Worm (Caenorhabditis elegans) whole organism, midembryonic: ENCODE data around the gene pqn-91.
A peak's percentile ranks its signal among the peaks of the same experiment; 100 is the strongest.
"Not testable (repeated sequence)": the region's sequence is repeated elsewhere in the genome, so short reads cannot be mapped to it uniquely, and the experiment has no call there.

Source experiments
- T22C8.4 ChIP-seq: fragments of 200-800 bp; sonication (Bioruptor generic); IDR thresholded peaks from 2 replicates; pipeline ENCODE4 v1.3.6; 2022; ENCODE audit warnings: missing genetic modification characterization, missing compliant biosample characterization
- cog-1 ChIP-seq: sonication (generic microtip); optimal IDR thresholded peaks from 2 replicates; lab custom pipeline; 2016; ENCODE audit warnings: missing genetic modification characterization, missing compliant biosample characterization
- flt-1 ChIP-seq: fragments of 200-800 bp; sonication (Bioruptor generic); IDR thresholded peaks from 2 replicates; pipeline ENCODE4 v1.3.6; 2022; ENCODE audit warnings: missing genetic modification characterization, missing compliant biosample characterization
- klf-2 ChIP-seq: fragments of 200-800 bp; sonication (Bioruptor generic); conservative IDR thresholded peaks from 2 replicates; pipeline ENCODE4 v1.3.6; 2022; ENCODE audit warnings: missing genetic modification reagents, missing genetic modification characterization, missing compliant biosample characterization
- med-1 ChIP-seq: sonication (generic microtip); optimal IDR thresholded peaks from 2 replicates; lab custom pipeline; 2017; ENCODE audit warnings: missing genetic modification characterization, mild to moderate bottlenecking, missing compliant biosample characterization, antibody characterized with exemption, missing genetic modification reagents; ENCODE audit not compliant: insufficient read depth
- ref-1 ChIP-seq: fragments of 200-800 bp; sonication (Bioruptor generic); conservative IDR thresholded peaks from 2 replicates; pipeline ENCODE4 v1.3.6; 2022; ENCODE audit warnings: missing genetic modification reagents, missing genetic modification characterization, missing compliant biosample characterization
- tab-1 ChIP-seq: fragments of 200-800 bp; sonication (Bioruptor generic); IDR thresholded peaks from 2 replicates; pipeline ENCODE4 v1.3.6; 2022; ENCODE audit warnings: missing genetic modification characterization, missing compliant biosample characterization
- ztf-23 ChIP-seq: fragments of 200-800 bp; sonication (Bioruptor generic); IDR thresholded peaks from 2 replicates; pipeline ENCODE4 v1.3.6; 2022; ENCODE audit warnings: missing genetic modification reagents, missing genetic modification characterization, missing compliant biosample characterization
- ztf-29 ChIP-seq: fragments of 200-800 bp; sonication (Bioruptor generic); IDR thresholded peaks from 2 replicates; pipeline ENCODE4 v1.3.6; 2022; ENCODE audit warnings: missing genetic modification reagents, missing genetic modification characterization, missing compliant biosample characterization

pqn-91 gene

DNA sequence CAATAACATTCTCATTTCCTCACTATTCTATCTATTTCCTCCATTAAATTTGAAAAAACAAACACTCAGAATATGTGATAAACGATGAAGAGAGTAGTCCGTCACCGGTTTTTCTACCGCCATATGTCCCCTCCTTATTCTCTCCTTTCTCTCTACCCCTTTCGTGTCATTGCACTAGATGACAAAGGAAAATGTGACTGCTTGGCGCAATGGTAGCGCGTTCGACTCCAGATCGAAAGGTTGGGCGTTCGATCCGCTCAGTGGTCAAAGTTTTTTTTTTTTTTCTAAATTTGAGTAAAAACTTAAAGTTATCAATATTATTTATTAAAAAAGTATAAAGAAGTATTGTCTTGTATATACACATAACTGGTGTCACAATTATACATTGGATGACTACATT is 2.2 kb upstream of the pqn-91 start:
- no peak; the same call in 1 of the 2 replicates for TF ChIP-seq ztf-23
- peak; percentile 76 for TF ChIP-seq ref-1 (GFP tag; lab: Robert Waterston, UW)
- TF ChIP-seq ztf-29 (GFP tag; lab: Robert Waterston, UW) = no peak
- TF ChIP-seq tab-1 (GFP tag; lab: Robert Waterston, UW) = peak; percentile 87
- TF ChIP-seq med-1 = peak; percentile 49
- peak; percentile 90 for TF ChIP-seq flt-1 (GFP tag; lab: Robert Waterston, UW)
- no peak for TF ChIP-seq cog-1
- TF ChIP-seq klf-2 = no peak
- TF ChIP-seq T22C8.4 (GFP tag; lab: Robert Waterston, UW) = peak; percentile 79

DNA sequence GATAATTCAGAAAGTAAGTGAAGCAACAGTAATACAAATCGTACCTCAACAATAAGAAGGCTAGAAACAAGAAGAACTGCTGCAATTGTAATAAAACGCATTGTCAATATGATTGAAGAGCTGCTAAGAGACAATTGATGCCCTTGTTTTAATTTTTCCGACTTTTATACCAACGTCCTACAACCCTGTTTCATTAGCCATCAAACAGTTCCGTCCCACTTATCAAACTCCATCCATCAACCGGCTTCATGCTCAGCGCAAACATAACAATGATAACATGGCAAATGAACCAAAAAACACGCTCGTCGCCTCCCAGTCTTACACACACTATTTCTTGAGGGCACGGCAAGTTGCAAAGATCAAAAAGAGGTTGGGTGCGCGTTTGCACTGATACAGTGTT is 545 bp upstream of the pqn-91 start, which contains the start of gene pqn-90:
TSS of gene pqn-90 (minus strand) at position 101 of the 400 bp plus-strand sequence.
- TF ChIP-seq klf-2 = no peak
- no peak for TF ChIP-seq flt-1 (GFP tag; lab: Robert Waterston, UW)
- no peak for TF ChIP-seq tab-1 (GFP tag; lab: Robert Waterston, UW)
- no peak for TF ChIP-seq ref-1 (GFP tag; lab: Robert Waterston, UW)

DNA sequence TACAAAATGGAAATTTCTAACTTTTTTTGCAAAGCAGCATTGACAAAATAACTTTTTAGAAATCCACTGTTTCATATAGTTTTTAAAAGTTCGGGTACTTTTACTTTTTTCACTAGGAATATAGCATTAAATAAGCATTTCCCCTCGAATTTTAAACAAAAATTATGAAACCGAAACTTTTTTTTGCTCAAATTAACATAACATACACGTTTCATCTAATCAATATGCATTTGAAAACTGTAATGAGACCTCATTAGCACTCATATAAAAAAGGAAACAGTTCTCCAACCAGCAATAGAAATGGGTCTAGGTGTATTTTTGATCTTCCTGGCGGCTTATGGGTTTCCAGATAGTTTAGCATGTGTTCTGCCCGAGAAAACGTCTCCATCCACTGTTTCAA is 2.3 kb downstream of the pqn-91 start, which contains the start of gene Y73F8A.10:
TSS of gene Y73F8A.10 (plus strand) at position 301 of the 400 bp plus-strand sequence.
- no peak for TF ChIP-seq ztf-29 (GFP tag; lab: Robert Waterston, UW)
- no peak for TF ChIP-seq ref-1 (GFP tag; lab: Robert Waterston, UW)
- TF ChIP-seq flt-1 (GFP tag; lab: Robert Waterston, UW) = no peak
- no peak for TF ChIP-seq cog-1
- no peak for TF ChIP-seq ztf-23
- no peak for TF ChIP-seq med-1
- TF ChIP-seq tab-1 (GFP tag; lab: Robert Waterston, UW) = no peak
- no peak for TF ChIP-seq T22C8.4 (GFP tag; lab: Robert Waterston, UW)
- no peak for TF ChIP-seq klf-2

DNA sequence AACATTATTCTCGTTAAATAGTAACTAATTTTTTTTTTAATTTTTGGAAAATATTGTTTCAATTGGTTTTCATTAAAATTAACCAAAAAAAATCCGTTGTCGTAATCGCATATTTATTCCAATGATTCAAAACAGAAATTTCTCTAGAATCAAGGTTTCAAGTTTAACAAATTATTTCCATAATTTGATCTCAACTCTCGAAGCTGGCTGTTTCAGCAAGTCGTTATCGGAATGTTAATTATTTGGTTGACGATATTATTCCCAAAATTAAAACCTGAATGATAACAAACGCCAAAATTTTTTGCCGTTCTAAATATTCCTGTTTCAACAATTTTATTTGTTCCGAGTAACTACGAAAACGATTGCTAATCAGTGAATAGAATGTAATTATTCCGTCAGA is 8.3 kb downstream of the pqn-91 start:
- TF ChIP-seq tab-1 (GFP tag; lab: Robert Waterston, UW) (no peak), ztf-23 (no peak), med-1 (no peak)

ce11 chrIV:15302151-15302550 is 10.4 kb downstream of the pqn-91 start, which contains the start of gene best-21:
TSS of gene best-21 (plus strand) at chrIV:15302451.
- TF ChIP-seq cog-1 = no peak
- no peak for TF ChIP-seq klf-2
- no peak for TF ChIP-seq tab-1 (GFP tag; lab: Robert Waterston, UW)
- no peak for TF ChIP-seq ztf-23
- no peak for TF ChIP-seq ztf-29 (GFP tag; lab: Robert Waterston, UW)
- no peak for TF ChIP-seq ref-1 (GFP tag; lab: Robert Waterston, UW)
- TF ChIP-seq med-1 = no peak
- TF ChIP-seq T22C8.4 (GFP tag; lab: Robert Waterston, UW) = no peak
- no peak for TF ChIP-seq flt-1 (GFP tag; lab: Robert Waterston, UW)

ce11 chrIV:15311590-15311989 is 19.9 kb downstream of the pqn-91 start, which contains the start of gene Y73F8A.12:
TSS of gene Y73F8A.12 (minus strand) at chrIV:15311690.
- not testable (repeated sequence) for TF ChIP-seq klf-2; T22C8.4 (GFP tag; lab: Robert Waterston, UW); ref-1 (GFP tag; lab: Robert Waterston, UW)

DNA sequence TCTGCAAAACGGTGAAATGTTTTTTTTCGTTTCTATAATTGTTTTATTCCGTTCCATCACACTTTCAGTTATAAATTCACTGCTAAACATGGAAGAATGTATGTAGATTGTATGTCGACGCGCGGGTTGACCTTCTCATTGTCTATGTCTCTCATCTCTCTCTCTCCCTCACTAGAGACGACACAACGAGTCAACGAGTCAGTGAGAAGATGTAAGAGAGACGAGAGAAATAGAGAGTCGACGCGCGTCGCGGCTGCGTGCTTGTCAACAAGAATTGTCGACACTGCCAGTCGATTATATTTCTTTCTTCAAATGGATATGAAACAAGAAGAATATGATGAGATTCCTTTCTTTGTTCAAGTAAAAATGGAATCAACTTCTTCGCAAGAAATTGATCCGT is 20.3 kb downstream of the pqn-91 start, which contains the start of gene Y73F8A.13:
TSS of gene Y73F8A.13 (plus strand) at position 240 of the 400 bp plus-strand sequence.
- TF ChIP-seq ztf-23 = no peak
- TF ChIP-seq T22C8.4 (GFP tag; lab: Robert Waterston, UW) = no peak
- no peak for TF ChIP-seq klf-2
- TF ChIP-seq cog-1 = no peak
- no peak for TF ChIP-seq med-1
- no peak for TF ChIP-seq ref-1 (GFP tag; lab: Robert Waterston, UW)
- TF ChIP-seq tab-1 (GFP tag; lab: Robert Waterston, UW) = no peak
- TF ChIP-seq flt-1 (GFP tag; lab: Robert Waterston, UW) = no peak
- TF ChIP-seq ztf-29 (GFP tag; lab: Robert Waterston, UW) = no peak

- TF ChIP-seq klf-2 (no peak), ztf-23 (no peak), cog-1 (no peak), med-1 (no peak), ref-1 (GFP tag; lab: Robert Waterston, UW) (no peak), tab-1 (GFP tag; lab: Robert Waterston, UW) (no peak), flt-1 (GFP tag; lab: Robert Waterston, UW) (no peak), T22C8.4 (GFP tag; lab: Robert Waterston, UW) (no peak), ztf-29 (GFP tag; lab: Robert Waterston, UW) (no peak)
Observed at ce11 chrIV:15315502-15315901, 23.8 kb downstream of the pqn-91 start.

ce11 chrIV:15318982-15319381 is 27.3 kb downstream of the pqn-91 start, which contains the start of gene Y73F8A.14:
TSS of gene Y73F8A.14 (minus strand) at chrIV:15319082.
- TF ChIP-seq ztf-23; klf-2; ztf-29 (GFP tag; lab: Robert Waterston, UW): not testable (repeated sequence)

- TF ChIP-seq klf-2 (no peak), ztf-29 (GFP tag; lab: Robert Waterston, UW) (no peak), cog-1 (no peak), tab-1 (GFP tag; lab: Robert Waterston, UW) (no peak), med-1 (no peak), ztf-23 (no peak), T22C8.4 (GFP tag; lab: Robert Waterston, UW) (no peak), flt-1 (GFP tag; lab: Robert Waterston, UW) (no peak), ref-1 (GFP tag; lab: Robert Waterston, UW) (no peak)
Observed at ce11 chrIV:15321279-15321678, 29.6 kb downstream of the pqn-91 start, which contains the start of gene Y73F8A.15. TSS of gene Y73F8A.15 (plus strand) at chrIV:15321579.

- no peak for TF ChIP-seq klf-2
- no peak for TF ChIP-seq tab-1 (GFP tag; lab: Robert Waterston, UW)
- no peak for TF ChIP-seq med-1
- TF ChIP-seq ztf-23 = no peak
- TF ChIP-seq ref-1 (GFP tag; lab: Robert Waterston, UW) = no peak
- no peak for TF ChIP-seq ztf-29 (GFP tag; lab: Robert Waterston, UW)
- no peak for TF ChIP-seq cog-1
Observed at ce11 chrIV:15323593-15323992, 31.9 kb downstream of the pqn-91 start, which contains the start of gene tbx-39. TSS of gene tbx-39 (plus strand) at chrIV:15323893.
